Fruit fly (Drosophila melanogaster) whole organism, embryonic: ENCODE results near the gene CG12766.

Experiments
- Ada2b ChIP-seq: fragments of 200-800 bp; sonication (Bioruptor generic); IDR thresholded peaks from 2 replicates; pipeline ENCODE4 v1.3.6; 2022; ENCODE audit warnings: missing biosample characterization, missing genetic modification characterization
- Aef1 ChIP-seq: fragments of 200-800 bp; sonication (Bioruptor generic); IDR thresholded peaks from 3 replicates; pipeline ENCODE4 v1.3.6; 2022; ENCODE audit warnings: missing biosample characterization, missing genetic modification characterization
- Antp ChIP-seq: fragments of 200-800 bp; sonication (Bioruptor generic); optimal IDR thresholded peaks from 3 replicates; lab custom pipeline; 2016; ENCODE audit warnings: missing biosample characterization, missing genetic modification characterization
- Awh ChIP-seq: fragments of 200-800 bp; sonication (Bioruptor generic); IDR thresholded peaks from 2 replicates; pipeline ENCODE4, ENCODE4 v1.3.6; 2022; ENCODE audit warnings: missing biosample characterization, missing genetic modification characterization
- Blimp-1 ChIP-seq: fragments of 200-800 bp; sonication (Bioruptor generic); optimal IDR thresholded peaks from 3 replicates; lab custom pipeline; 2018; ENCODE audit warnings: missing biosample characterization, missing genetic modification characterization, mild to moderate bottlenecking, moderate library complexity, missing genetic modification reagents
- CG10147 ChIP-seq: fragments of 200-800 bp; sonication (Bioruptor generic); optimal IDR thresholded peaks from 2 replicates; lab custom pipeline; 2019; ENCODE audit warnings: missing biosample characterization, mild to moderate bottlenecking, missing genetic modification characterization, moderate library complexity
- CG10274 ChIP-seq: fragments of 200-800 bp; sonication (Bioruptor generic); optimal IDR thresholded peaks from 3 replicates; lab custom pipeline; 2017; ENCODE audit warnings: missing biosample characterization, mild to moderate bottlenecking, missing genetic modification characterization
- CG11247 ChIP-seq: fragments of 200-800 bp; sonication (Bioruptor generic); IDR thresholded peaks from 2 replicates; pipeline ENCODE4 v1.3.6; 2022; ENCODE audit warnings: missing biosample characterization, missing genetic modification characterization
- CG11560 ChIP-seq: fragments of 200-800 bp; sonication (Bioruptor generic); IDR thresholded peaks from 3 replicates; pipeline ENCODE4 v1.3.6; 2022; ENCODE audit warnings: missing biosample characterization, missing genetic modification characterization
- CG12155 ChIP-seq: fragments of 200-800 bp; sonication (Bioruptor generic); optimal IDR thresholded peaks from 3 replicates; lab custom pipeline; 2016; ENCODE audit warnings: missing biosample characterization, missing genetic modification characterization
- CG1233 ChIP-seq: fragments of 200-800 bp; sonication (Bioruptor generic); optimal IDR thresholded peaks from 4 replicates; lab custom pipeline; 2018; ENCODE audit warnings: missing biosample characterization, mild to moderate bottlenecking, missing genetic modification characterization
- CG13296 ChIP-seq: fragments of 200-800 bp; sonication (Bioruptor generic); optimal IDR thresholded peaks from 3 replicates; lab custom pipeline; 2018; ENCODE audit warnings: missing biosample characterization, mild to moderate bottlenecking, missing genetic modification characterization
- CG13894 ChIP-seq: fragments of 200-800 bp; sonication (Bioruptor generic); optimal IDR thresholded peaks from 3 replicates; lab custom pipeline; 2018; ENCODE audit warnings: missing biosample characterization, mild to moderate bottlenecking, missing genetic modification characterization, moderate library complexity
- CG14667 ChIP-seq: fragments of 200-800 bp; sonication (Bioruptor generic); IDR thresholded peaks from 2 replicates; pipeline ENCODE4 v1.3.6; 2022; ENCODE audit warnings: missing biosample characterization, missing genetic modification characterization
- CG15269 ChIP-seq: fragments of 200-800 bp; sonication (Bioruptor generic); optimal IDR thresholded peaks from 2 replicates; lab custom pipeline; 2018; ENCODE audit warnings: missing biosample characterization, mild to moderate bottlenecking, missing genetic modification characterization, moderate library complexity
- CG1792 ChIP-seq: fragments of 200-800 bp; sonication (Bioruptor generic); optimal IDR thresholded peaks from 2 replicates; lab custom pipeline; 2016; ENCODE audit warnings: missing biosample characterization, missing genetic modification characterization
- CG18764 ChIP-seq: fragments of 200-800 bp; sonication (Bioruptor generic); optimal IDR thresholded peaks from 3 replicates; lab custom pipeline; 2016; ENCODE audit warnings: missing biosample characterization, missing genetic modification characterization
- CG30403 ChIP-seq: fragments of 200-800 bp; sonication (Bioruptor generic); optimal IDR thresholded peaks from 3 replicates; lab custom pipeline; 2016; ENCODE audit warnings: missing biosample characterization, missing genetic modification characterization
- CG31388 ChIP-seq: fragments of 200-800 bp; sonication (Bioruptor generic); optimal IDR thresholded peaks from 2 replicates; lab custom pipeline; 2016; ENCODE audit warnings: missing biosample characterization, missing genetic modification characterization
- CG34376 ChIP-seq: fragments of 200-800 bp; sonication (Bioruptor generic); optimal IDR thresholded peaks from 2 replicates; lab custom pipeline; 2018; ENCODE audit warnings: missing biosample characterization, mild to moderate bottlenecking, missing genetic modification characterization
- CG3726 ChIP-seq: fragments of 200-800 bp; sonication (Bioruptor generic); IDR thresholded peaks from 3 replicates; pipeline ENCODE4, ENCODE4 v1.3.6; 2022; ENCODE audit warnings: missing biosample characterization, missing genetic modification characterization
- CG3847 ChIP-seq: fragments of 200-800 bp; sonication (Bioruptor generic); IDR thresholded peaks from 2 replicates; pipeline ENCODE4 v1.3.6; 2022; ENCODE audit warnings: missing biosample characterization, missing genetic modification characterization
- CG4424 ChIP-seq: fragments of 200-800 bp; sonication (Bioruptor generic); optimal IDR thresholded peaks from 3 replicates; lab custom pipeline; 2016; ENCODE audit warnings: missing biosample characterization, missing genetic modification characterization
- CG6689 ChIP-seq: fragments of 200-800 bp; sonication (Bioruptor generic); IDR thresholded peaks from 2 replicates; pipeline ENCODE4 v1.3.6; 2022; ENCODE audit warnings: missing biosample characterization, missing genetic modification characterization
- CG7372 ChIP-seq: fragments of 200-800 bp; sonication (Bioruptor generic); IDR thresholded peaks from 2 replicates; pipeline ENCODE4 v1.3.6; 2022; ENCODE audit warnings: missing biosample characterization, missing genetic modification characterization
- CG7786 ChIP-seq: fragments of 200-800 bp; sonication (Bioruptor generic); optimal IDR thresholded peaks from 2 replicates; lab custom pipeline; 2016; ENCODE audit warnings: missing biosample characterization, missing genetic modification characterization
- CG7928 ChIP-seq: fragments of 200-800 bp; sonication (Bioruptor generic); optimal IDR thresholded peaks from 2 replicates; lab custom pipeline; 2017; ENCODE audit warnings: missing biosample characterization, mild to moderate bottlenecking, missing genetic modification characterization
- CG7963 ChIP-seq: fragments of 200-800 bp; sonication (Bioruptor generic); IDR thresholded peaks from 3 replicates; pipeline ENCODE4 v1.3.6; 2022; ENCODE audit warnings: missing biosample characterization, missing genetic modification characterization; ENCODE audit not compliant: partially characterized antibody
- CG8924 ChIP-seq: fragments of 200-800 bp; optimal IDR thresholded peaks from 3 replicates; lab custom pipeline; 2019; ENCODE audit warnings: missing biosample characterization, mild to moderate bottlenecking, missing genetic modification characterization, moderate library complexity
- CG9817 ChIP-seq: fragments of 200-800 bp; sonication (Bioruptor generic); optimal IDR thresholded peaks from 2 replicates; lab custom pipeline; 2018; ENCODE audit warnings: missing biosample characterization, mild to moderate bottlenecking, missing genetic modification characterization, moderate library complexity
- ERR ChIP-seq: fragments of 200-800 bp; sonication (Bioruptor generic); optimal IDR thresholded peaks from 2 replicates; lab custom pipeline; 2016; ENCODE audit warnings: missing biosample characterization, missing genetic modification characterization
- Hmx ChIP-seq: fragments of 200-800 bp; sonication (Bioruptor generic); optimal IDR thresholded peaks from 2 replicates; lab custom pipeline; 2016; ENCODE audit warnings: missing biosample characterization, missing genetic modification characterization
- Meics ChIP-seq: fragments of 200-800 bp; sonication (Bioruptor generic); optimal IDR thresholded peaks from 2 replicates; lab custom pipeline; 2017; ENCODE audit warnings: missing biosample characterization, mild to moderate bottlenecking, missing genetic modification characterization
- Pdp1 ChIP-seq, 2 experiments: fragments of 200-800 bp; sonication (Bioruptor generic); optimal IDR thresholded peaks; 3 replicates each; lab custom pipeline; 2016; ENCODE audit warnings: missing biosample characterization in 2 of 2, missing genetic modification characterization in 2 of 2, mild to moderate bottlenecking in 1 of 2, moderate library complexity in 1 of 2
- Taf1 ChIP-seq: fragments of 200-800 bp; sonication (Bioruptor generic); IDR thresholded peaks from 2 replicates; pipeline ENCODE4 v1.3.6; 2022; ENCODE audit warnings: missing biosample characterization, missing genetic modification characterization
- al ChIP-seq: fragments of 200-800 bp; sonication (Bioruptor generic); IDR thresholded peaks from 2 replicates; pipeline ENCODE4 v1.3.6; 2022; ENCODE audit warnings: missing biosample characterization, missing genetic modification characterization
- bcd ChIP-seq: fragments of 200-800 bp; sonication (Bioruptor generic); optimal IDR thresholded peaks from 2 replicates; lab custom pipeline; 2017; ENCODE audit warnings: missing biosample characterization, mild to moderate bottlenecking, missing genetic modification characterization
- dmrt99B ChIP-seq: fragments of 200-800 bp; sonication (Bioruptor generic); optimal IDR thresholded peaks from 2 replicates; lab custom pipeline; 2018; ENCODE audit warnings: missing biosample characterization, mild to moderate bottlenecking, missing genetic modification characterization, moderate library complexity
- ems ChIP-seq: fragments of 200-800 bp; sonication (Bioruptor generic); optimal IDR thresholded peaks from 3 replicates; lab custom pipeline; 2016; ENCODE audit warnings: missing biosample characterization, missing genetic modification characterization
- fd96Cb ChIP-seq: fragments of 200-800 bp; sonication (Bioruptor generic); optimal IDR thresholded peaks from 2 replicates; lab custom pipeline; 2018; ENCODE audit warnings: missing biosample characterization, mild to moderate bottlenecking, missing genetic modification characterization, moderate library complexity
- grau ChIP-seq: fragments of 200-800 bp; optimal IDR thresholded peaks from 3 replicates; lab custom pipeline; 2019; ENCODE audit warnings: missing biosample characterization, mild to moderate bottlenecking, missing genetic modification characterization, moderate library complexity
- gsb ChIP-seq: fragments of 200-800 bp; sonication (Bioruptor generic); IDR thresholded peaks from 2 replicates; pipeline ENCODE4 v1.3.6; 2022; ENCODE audit warnings: missing biosample characterization, missing genetic modification characterization
- gt ChIP-seq: fragments of 200-800 bp; sonication (Bioruptor generic); IDR thresholded peaks from 2 replicates; pipeline ENCODE4 v1.3.6; 2022; ENCODE audit warnings: missing biosample characterization, missing genetic modification characterization
- ind ChIP-seq: fragments of 200-800 bp; sonication (Bioruptor generic); optimal IDR thresholded peaks from 3 replicates; lab custom pipeline; 2016; ENCODE audit warnings: missing biosample characterization, missing genetic modification characterization
- jigr1 ChIP-seq: fragments of 200-800 bp; sonication (Bioruptor generic); IDR thresholded peaks from 3 replicates; pipeline ENCODE4 v1.3.6; 2022; ENCODE audit warnings: missing biosample characterization, missing genetic modification characterization
- pho ChIP-seq: fragments of 200-800 bp; sonication (Bioruptor generic); optimal IDR thresholded peaks from 2 replicates; lab custom pipeline; 2016; ENCODE audit warnings: missing biosample characterization, missing genetic modification characterization
- pros ChIP-seq: fragments of 200-800 bp; sonication (Bioruptor generic); optimal IDR thresholded peaks from 3 replicates; lab custom pipeline; 2019; ENCODE audit warnings: missing biosample characterization, mild to moderate bottlenecking, missing genetic modification characterization, moderate library complexity
- row ChIP-seq: fragments of 200-800 bp; sonication (Bioruptor generic); IDR thresholded peaks from 3 replicates; pipeline ENCODE4 v1.3.6; 2022; ENCODE audit warnings: missing biosample characterization, missing genetic modification characterization
- sima ChIP-seq: fragments of 200-800 bp; sonication (Bioruptor generic); optimal IDR thresholded peaks from 2 replicates; lab custom pipeline; 2016; ENCODE audit warnings: missing biosample characterization, missing genetic modification characterization
- sob ChIP-seq: fragments of 200-800 bp; sonication (Bioruptor generic); IDR thresholded peaks from 2 replicates; pipeline ENCODE4 v1.3.6; 2022; ENCODE audit warnings: missing biosample characterization, missing genetic modification characterization
- tll ChIP-seq, 2 experiments: fragments of 200-800 bp in 1 of 2; fragments of >200 bp in 1 of 2; sonication (Bioruptor generic) in 1 of 2; optimal IDR thresholded peaks; 2 replicates each; lab custom pipeline; 2017 to 2019; ENCODE audit warnings: missing biosample characterization in 2 of 2, missing genetic modification characterization in 2 of 2, mild to moderate bottlenecking in 1 of 2, moderate library complexity in 1 of 2

Gene CG12766

dm6 chr3L:3952468-3952867, 12.5 kb upstream of the CG12766 start, which contains the start of gene CG14984 (continued):
- peak; percentile 45; the same call in 1 of the 2 replicates for TF ChIP-seq CG3847
- peak; percentile 21 for TF ChIP-seq Blimp-1 (GFP tag; lab: Kevin White, UChicago)
- TF ChIP-seq sima (GFP tag; lab: Kevin White, UChicago): no peak
- peak; percentile 28 for TF ChIP-seq pho (GFP tag; lab: Kevin White, UChicago)
- peak; percentile 51 for TF ChIP-seq CG6689 (GFP tag; lab: Robert Waterston, UW)
- TF ChIP-seq sob: peak; percentile 72
- TF ChIP-seq CG7372 (GFP tag; lab: Robert Waterston, UW): peak; percentile 51; the same call in 1 of the 2 replicates
- peak; percentile 39 for TF ChIP-seq grau (tag; lab: Kevin White, UChicago)
- no peak for TF ChIP-seq CG7963 (GFP tag; lab: Robert Waterston, UW)
- TF ChIP-seq Hmx (GFP tag; lab: Kevin White, UChicago): no peak
- TF ChIP-seq CG10274 (GFP tag; lab: Kevin White, UChicago): peak; percentile 27
- TF ChIP-seq CG10147 (GFP tag; lab: Kevin White, UChicago): peak; percentile 75
- peak; percentile 23 for TF ChIP-seq CG1792 (GFP tag; lab: Kevin White, UChicago)
- peak; percentile 1 for TF ChIP-seq ERR (GFP tag; lab: Kevin White, UChicago)
- TF ChIP-seq ind (GFP tag; lab: Kevin White, UChicago): peak; percentile 60
- TF ChIP-seq fd96Cb (tag; lab: Kevin White, UChicago): peak; percentile 16
- TF ChIP-seq Antp: peak; percentile 0
- peak; percentile 20 for TF ChIP-seq CG15269
- TF ChIP-seq Taf1 (GFP tag; lab: Robert Waterston, UW): peak; percentile 45; the same call in 1 of the 2 replicates
- TF ChIP-seq Awh (GFP tag; lab: Robert Waterston, UW): no peak
- TF ChIP-seq gt (GFP tag; lab: Robert Waterston, UW): no peak
- TF ChIP-seq CG7786 (GFP tag; lab: Kevin White, UChicago): peak; percentile 23
- peak; percentile 43; the same call in 1 of the 2 replicates for TF ChIP-seq gsb (GFP tag; lab: Robert Waterston, UW)
- TF ChIP-seq jigr1 (GFP tag; lab: Robert Waterston, UW): 0 out of 3 replicates have a peak, but pooled peaks have one; percentile 18
- no peak for TF ChIP-seq CG3726
- peak; percentile 27 for TF ChIP-seq CG30403 (GFP tag; lab: Kevin White, UChicago)
- peak; percentile 82 for TF ChIP-seq al (GFP tag; lab: Robert Waterston, UW)
- peak; percentile 72 for TF ChIP-seq Meics (GFP tag; lab: Kevin White, UChicago)
- peak; percentile 60 for TF ChIP-seq Ada2b (GFP tag; lab: Robert Waterston, UW)
- TF ChIP-seq CG1233: peak; percentile 18
- peak; percentile 50; the same call in 1 of the 3 replicates for TF ChIP-seq CG11560 (tag; lab: Robert Waterston, UW)
- no peak for TF ChIP-seq tll (GFP tag; optimal IDR thresholded peaks at IDR 0.05; lab: Kevin White, UChicago)
- TF ChIP-seq CG9817 (tag; lab: Kevin White, UChicago): peak; percentile 19
- peak; percentile 28 for TF ChIP-seq dmrt99B (tag; lab: Kevin White, UChicago)
- TF ChIP-seq ems (GFP tag; lab: Kevin White, UChicago): peak; percentile 57
- no peak for TF ChIP-seq CG8924
- TF ChIP-seq bcd (GFP tag; lab: Kevin White, UChicago): peak; percentile 62
- TF ChIP-seq pros: no peak
- TF ChIP-seq CG13296 (GFP tag; lab: Kevin White, UChicago): peak; percentile 11
- TF ChIP-seq CG34376 (GFP tag; lab: Kevin White, UChicago): peak; percentile 5
- peak; percentile 5 for TF ChIP-seq CG7928 (GFP tag; lab: Kevin White, UChicago)
- peak; percentile 35; the same call in 1 of the 2 replicates for TF ChIP-seq CG14667 (GFP tag; lab: Robert Waterston, UW)
- TF ChIP-seq CG11247 (GFP tag; lab: Robert Waterston, UW): 0 out of 2 replicates have a peak, but pooled peaks have one; percentile 23
- TF ChIP-seq Aef1 (GFP tag; lab: Robert Waterston, UW): peak; percentile 65
- peak; percentile 3 for TF ChIP-seq CG13894 (tag; lab: Kevin White, UChicago)
- TF ChIP-seq row (GFP tag; lab: Robert Waterston, UW): peak; percentile 58
- peak; percentile 25 for TF ChIP-seq CG12155 (GFP tag; lab: Kevin White, UChicago)
- TF ChIP-seq CG4424 (GFP tag; lab: Kevin White, UChicago): peak; percentile 29
- TF ChIP-seq CG31388 (GFP tag; lab: Kevin White, UChicago): peak; percentile 4
- TF ChIP-seq Pdp1 (GFP tag; optimal IDR thresholded peaks at IDR 0.05; lab: Kevin White, UChicago): peak in 1 of 2 experiments; percentile 16
- TF ChIP-seq CG18764 (GFP tag; lab: Kevin White, UChicago): peak; percentile 14
